Worm (Caenorhabditis elegans) whole organism, L1 larva: ENCODE data around the gene W03C9.6.
A peak's percentile ranks its signal among the peaks of the same experiment; 100 is the strongest.

Experiments
- C04F5.9 ChIP-seq: sonication (generic microtip); optimal IDR thresholded peaks from 2 replicates; lab custom pipeline; 2016; ENCODE audit warnings: missing genetic modification characterization, missing compliant biosample characterization
- C16A3.4 ChIP-seq: fragments of 150-350 bp; optimal IDR thresholded peaks from 2 replicates; lab custom pipeline; 2014; ENCODE audit warnings: missing biosample characterization, missing genetic modification characterization
- C34B4.2 ChIP-seq: sonication (generic microtip); optimal IDR thresholded peaks from 2 replicates; lab custom pipeline; 2017; ENCODE audit warnings: mild to moderate bottlenecking, missing genetic modification characterization, missing compliant biosample characterization
- F16B12.6 ChIP-seq: fragments of 150-350 bp; optimal IDR thresholded peaks from 2 replicates; lab custom pipeline; 2014; ENCODE audit warnings: missing biosample characterization, missing genetic modification characterization
- aha-1 ChIP-seq: fragments of 150-350 bp; optimal IDR thresholded peaks from 2 replicates; lab custom pipeline; 2014; ENCODE audit warnings: missing biosample characterization, missing genetic modification characterization
- aly-2 ChIP-seq: fragments of 150-350 bp; optimal IDR thresholded peaks from 2 replicates; lab custom pipeline; 2014; ENCODE audit warnings: missing biosample characterization, missing genetic modification characterization
- ama-1 ChIP-seq: fragments of 150-350 bp; optimal IDR thresholded peaks from 2 replicates; lab custom pipeline; 2014
- blmp-1 ChIP-seq: fragments of 150-350 bp; optimal IDR thresholded peaks from 2 replicates; lab custom pipeline; 2014; ENCODE audit warnings: missing biosample characterization, missing genetic modification characterization
- ceh-63 ChIP-seq: fragments of 200-800 bp; sonication (Bioruptor generic); optimal IDR thresholded peaks from 2 replicates; lab custom pipeline; 2018; ENCODE audit warnings: mild to moderate bottlenecking, missing genetic modification characterization, missing compliant biosample characterization
- ceh-8 ChIP-seq: fragments of 200-800 bp; sonication (Bioruptor generic); optimal IDR thresholded peaks from 2 replicates; lab custom pipeline; 2018; ENCODE audit warnings: mild to moderate bottlenecking, missing genetic modification characterization, moderate library complexity, missing compliant biosample characterization
- ceh-82 ChIP-seq, 3 experiments: fragments of 150-350 bp in 1 of 3; sonication (generic microtip) in 2 of 3; optimal IDR thresholded peaks; 2 replicates each; lab custom pipeline; 2014 to 2017; ENCODE audit warnings: missing biosample characterization in 3 of 3, missing genetic modification characterization in 3 of 3
- ceh-88 ChIP-seq: fragments of 200-800 bp; sonication (Bioruptor generic); IDR thresholded peaks from 2 replicates; pipeline ENCODE4 v1.3.6; 2022; ENCODE audit warnings: missing genetic modification characterization, missing compliant biosample characterization
- ceh-90 ChIP-seq: sonication (generic microtip); optimal IDR thresholded peaks from 2 replicates; lab custom pipeline; 2016; ENCODE audit warnings: missing genetic modification characterization, missing compliant biosample characterization
- ces-1 ChIP-seq: fragments of 150-350 bp; optimal IDR thresholded peaks from 2 replicates; lab custom pipeline; 2014; ENCODE audit warnings: missing biosample characterization, missing genetic modification reagents, missing genetic modification characterization
- dsc-1 ChIP-seq: sonication (generic microtip); optimal IDR thresholded peaks from 2 replicates; lab custom pipeline; 2016; ENCODE audit warnings: mild to moderate bottlenecking, missing genetic modification characterization, missing compliant biosample characterization
- efl-1 ChIP-seq, 4 experiments: fragments of 150-350 bp; optimal IDR thresholded peaks in 3 of 4; peaks in 1 of 4; 1 replicate in 1 of 4; 2 replicates in 3 of 4; lab custom pipeline; 2014; ENCODE audit warnings: missing biosample characterization in 2 of 4, missing genetic modification characterization in 2 of 4, missing genetic modification reagents in 2 of 4
- efl-3 ChIP-seq: fragments of 200-800 bp; sonication (Bioruptor generic); optimal IDR thresholded peaks from 2 replicates; lab custom pipeline; 2018; ENCODE audit warnings: mild to moderate bottlenecking, missing genetic modification characterization, missing compliant biosample characterization
- egl-13 ChIP-seq: sonication (generic microtip); optimal IDR thresholded peaks from 2 replicates; lab custom pipeline; 2016; ENCODE audit warnings: missing genotype, missing genetic modification reagents, missing genetic modification characterization, missing compliant biosample characterization
- elt-2 ChIP-seq: sonication (generic microtip); optimal IDR thresholded peaks from 2 replicates; lab custom pipeline; 2016; ENCODE audit warnings: missing genetic modification characterization, mild to moderate bottlenecking, inconsistent platforms, missing compliant biosample characterization, missing genetic modification reagents
- ets-5 ChIP-seq: fragments of 200-800 bp; sonication (Bioruptor generic); IDR thresholded peaks from 2 replicates; pipeline ENCODE4 v1.3.6; 2022; ENCODE audit warnings: missing genetic modification characterization, missing compliant biosample characterization
- fkh-10 ChIP-seq: sonication (generic microtip); optimal IDR thresholded peaks from 2 replicates; lab custom pipeline; 2017; ENCODE audit warnings: missing biosample characterization, missing genetic modification reagents, missing genetic modification characterization
- fkh-8 ChIP-seq: sonication (generic microtip); optimal IDR thresholded peaks from 2 replicates; lab custom pipeline; 2016; ENCODE audit warnings: mild to moderate bottlenecking, missing genetic modification characterization, missing compliant biosample characterization
- hlh-4 ChIP-seq: sonication (generic microtip); optimal IDR thresholded peaks from 2 replicates; lab custom pipeline; 2016; ENCODE audit warnings: mild to moderate bottlenecking, missing genetic modification characterization, missing compliant biosample characterization
- hpl-2 ChIP-seq: fragments of 150-350 bp; optimal IDR thresholded peaks from 2 replicates; lab custom pipeline; 2014; ENCODE audit warnings: missing biosample characterization, missing genetic modification reagents, missing genetic modification characterization
- isw-1 ChIP-seq: fragments of 200-800 bp; sonication (Bioruptor generic); IDR thresholded peaks from 2 replicates; pipeline ENCODE4 v1.3.6; 2022; ENCODE audit warnings: missing genetic modification characterization, missing compliant biosample characterization
- jun-1 ChIP-seq: fragments of 150-350 bp; optimal IDR thresholded peaks from 2 replicates; lab custom pipeline; 2014; ENCODE audit warnings: missing biosample characterization, missing genetic modification reagents, missing genetic modification characterization
- lin-35 ChIP-seq, 2 experiments: fragments of 150-350 bp; optimal IDR thresholded peaks; 2 replicates each; lab custom pipeline; 2014; ENCODE audit warnings: missing biosample characterization in 2 of 2, missing genetic modification characterization in 2 of 2, missing genetic modification reagents in 2 of 2
- lir-3 ChIP-seq: sonication (generic microtip); optimal IDR thresholded peaks from 2 replicates; lab custom pipeline; 2016; ENCODE audit warnings: mild to moderate bottlenecking, missing genetic modification characterization, moderate library complexity, missing compliant biosample characterization; ENCODE audit not compliant: poor library complexity
- lsy-2 ChIP-seq, 2 experiments: fragments of 150-350 bp; optimal IDR thresholded peaks; 2 replicates each; lab custom pipeline; 2014; ENCODE audit warnings: missing biosample characterization in 2 of 2, missing genetic modification characterization in 2 of 2
- mef-2 ChIP-seq: fragments of 150-350 bp; optimal IDR thresholded peaks from 2 replicates; lab custom pipeline; 2014; ENCODE audit warnings: missing biosample characterization, missing genetic modification characterization
- mep-1 ChIP-seq: fragments of 150-350 bp; optimal IDR thresholded peaks from 2 replicates; lab custom pipeline; 2014; ENCODE audit warnings: missing biosample characterization, missing genetic modification characterization
- nhr-11 ChIP-seq: fragments of 150-350 bp; optimal IDR thresholded peaks from 2 replicates; lab custom pipeline; 2014; ENCODE audit warnings: missing biosample characterization, missing genetic modification characterization
- nhr-12 ChIP-seq: sonication (generic microtip); optimal IDR thresholded peaks from 2 replicates; lab custom pipeline; 2017; ENCODE audit warnings: missing biosample characterization, missing genetic modification characterization
- nhr-20 ChIP-seq: sonication (generic microtip); optimal IDR thresholded peaks from 2 replicates; lab custom pipeline; 2016; ENCODE audit warnings: mild to moderate bottlenecking, missing genetic modification characterization, missing compliant biosample characterization
- nhr-28 ChIP-seq: fragments of 150-350 bp; optimal IDR thresholded peaks from 2 replicates; lab custom pipeline; 2014; ENCODE audit warnings: missing biosample characterization, missing genetic modification characterization
- nhr-76 ChIP-seq: sonication (generic microtip); optimal IDR thresholded peaks from 2 replicates; lab custom pipeline; 2017; ENCODE audit warnings: missing biosample characterization, missing genetic modification characterization
- nhr-77 ChIP-seq: fragments of 150-350 bp; optimal IDR thresholded peaks from 2 replicates; lab custom pipeline; 2014; ENCODE audit warnings: missing biosample characterization, missing genetic modification characterization
- nhr-84 ChIP-seq: sonication (generic microtip); optimal IDR thresholded peaks from 2 replicates; lab custom pipeline; 2017; ENCODE audit warnings: missing biosample characterization, missing genetic modification characterization
- nhr-85 ChIP-seq: sonication (generic microtip); peaks from one replicate; lab custom pipeline; 2016; ENCODE audit warnings: missing genetic modification characterization, inconsistent platforms, missing compliant biosample characterization
- nhr-90 ChIP-seq: sonication (generic microtip); optimal IDR thresholded peaks from 2 replicates; lab custom pipeline; 2016; ENCODE audit warnings: mild to moderate bottlenecking, missing genetic modification characterization, missing compliant biosample characterization; ENCODE audit not compliant: poor library complexity
- pag-3 ChIP-seq: sonication (generic microtip); optimal IDR thresholded peaks from 2 replicates; lab custom pipeline; 2017; ENCODE audit warnings: missing genetic modification characterization, mild to moderate bottlenecking, missing compliant biosample characterization, antibody characterized with exemption, borderline replicate concordance; ENCODE audit not compliant: insufficient read depth
- pax-3 ChIP-seq: fragments of 200-800 bp; sonication (Bioruptor generic); optimal IDR thresholded peaks from 2 replicates; lab custom pipeline; 2018; ENCODE audit warnings: mild to moderate bottlenecking, missing genetic modification characterization, moderate library complexity, missing compliant biosample characterization
- skn-1 ChIP-seq: fragments of 150-350 bp; optimal IDR thresholded peaks from 2 replicates; lab custom pipeline; 2014; ENCODE audit warnings: missing biosample characterization, missing genetic modification characterization
- snpc-4 ChIP-seq: fragments of 150-350 bp; optimal IDR thresholded peaks from 2 replicates; lab custom pipeline; 2014; ENCODE audit warnings: missing biosample characterization, missing genetic modification characterization
- sup-37 ChIP-seq: fragments of 200-800 bp; sonication (Bioruptor generic); optimal IDR thresholded peaks from 2 replicates; lab custom pipeline; 2018; ENCODE audit warnings: mild to moderate bottlenecking, missing genetic modification characterization, missing compliant biosample characterization
- swsn-7 ChIP-seq: sonication (generic microtip); optimal IDR thresholded peaks from 2 replicates; lab custom pipeline; 2016; ENCODE audit warnings: missing genetic modification characterization, missing compliant biosample characterization
- tlp-1 ChIP-seq: fragments of 150-350 bp; optimal IDR thresholded peaks from 2 replicates; lab custom pipeline; 2014; ENCODE audit warnings: missing biosample characterization, missing genetic modification characterization
- unc-86 ChIP-seq: sonication (generic microtip); optimal IDR thresholded peaks from 2 replicates; lab custom pipeline; 2016; ENCODE audit warnings: missing genetic modification characterization, missing compliant biosample characterization
- unc-98 ChIP-seq: fragments of 200-800 bp; sonication (Bioruptor generic); IDR thresholded peaks from 2 replicates; pipeline ENCODE4 v1.3.6; 2022; ENCODE audit warnings: missing genetic modification characterization, missing compliant biosample characterization
- xbp-1 ChIP-seq: sonication (generic microtip); optimal IDR thresholded peaks from 2 replicates; lab custom pipeline; 2016; ENCODE audit warnings: missing genetic modification characterization, missing compliant biosample characterization
- zag-1 ChIP-seq: fragments of 150-350 bp; optimal IDR thresholded peaks from 2 replicates; lab custom pipeline; 2014; ENCODE audit warnings: missing biosample characterization, missing genetic modification characterization
- zip-4 ChIP-seq: fragments of 200-800 bp; sonication (Bioruptor generic); optimal IDR thresholded peaks from 2 replicates; lab custom pipeline; 2018; ENCODE audit warnings: mild to moderate bottlenecking, missing genetic modification characterization, moderate library complexity, missing compliant biosample characterization
- ztf-11 ChIP-seq, 2 experiments: sonication (generic microtip); optimal IDR thresholded peaks; 2 replicates each; lab custom pipeline; 2016 to 2017; ENCODE audit warnings: missing genetic modification characterization in 2 of 2, missing biosample characterization in 1 of 2, missing compliant biosample characterization in 1 of 2
- ztf-4 ChIP-seq: fragments of 150-350 bp; optimal IDR thresholded peaks from 2 replicates; lab custom pipeline; 2014; ENCODE audit warnings: missing biosample characterization, missing genetic modification characterization

W03C9.6 gene

ce11 chrII:11980110-11980509, 25.8 kb downstream of the W03C9.6 start (continued):
- TF ChIP-seq C16A3.4 (peak; percentile 81), dsc-1 (peak; percentile 84), elt-2 (tag; lab: Kevin White, UChicago) (peak; percentile 75), ceh-88 (GFP tag; lab: Robert Waterston, UW) (peak; percentile 89), blmp-1 (peak; percentile 56), sup-37 (no peak), snpc-4 (no peak), C04F5.9 (peak; percentile 73), ceh-63 (GFP tag; lab: Kevin White, UChicago) (no peak), fkh-8 (tag; lab: Kevin White, UChicago) (peak; percentile 96), ceh-90 (tag; lab: Kevin White, UChicago) (peak; percentile 40), skn-1 (tag; lab: Kevin White, UChicago) (peak; percentile 80), ama-1 (no peak), nhr-76 (tag; lab: Kevin White, UChicago) (no peak), pax-3 (tag; lab: Kevin White, UChicago) (peak; percentile 87), pag-3 (tag; lab: Kevin White, UChicago) (no peak), nhr-20 (tag; lab: Kevin White, UChicago) (peak; percentile 92), ets-5 (GFP tag; lab: Robert Waterston, UW) (no peak), ces-1 (GFP tag; lab: Kevin White, UChicago) (peak; percentile 77), nhr-12 (tag; lab: Kevin White, UChicago) (no peak), nhr-11 (tag; lab: Kevin White, UChicago) (peak; percentile 90), fkh-10 (GFP tag; lab: Kevin White, UChicago) (peak; percentile 80), unc-98 (GFP tag; lab: Robert Waterston, UW) (peak; percentile 22; the same call in 1 of the 2 replicates), nhr-90 (tag; lab: Kevin White, UChicago) (peak; percentile 95), ztf-4 (tag; lab: Kevin White, UChicago) (peak; percentile 78), ztf-11 (tag; optimal IDR thresholded peaks at IDR 0.05; lab: Kevin White, UChicago) (peak in 1 of 2 experiments; percentile 87), efl-3 (GFP tag; lab: Kevin White, UChicago) (peak; percentile 47), lin-35 (GFP tag; optimal IDR thresholded peaks at IDR 0.05; lab: Kevin White, UChicago) (peak; percentile 72 to 83), zag-1 (tag; lab: Kevin White, UChicago) (no peak), xbp-1 (tag; lab: Kevin White, UChicago) (peak; percentile 92), ceh-8 (GFP tag; lab: Kevin White, UChicago) (peak; percentile 90), efl-1 (optimal IDR thresholded peaks at IDR 0.05; lab: Kevin White, UChicago) (peak; percentile 83 to 90), efl-1 (GFP tag; optimal IDR thresholded peaks at IDR 0.05 in 1 of 2; lab: Kevin White, UChicago) (peak; percentile 69 to 97), tlp-1 (tag; lab: Kevin White, UChicago) (no peak), jun-1 (peak; percentile 71), C34B4.2 (tag; lab: Kevin White, UChicago) (no peak), unc-86 (tag; lab: Kevin White, UChicago) (peak; percentile 80), mep-1 (tag; lab: Kevin White, UChicago) (peak; percentile 93), aha-1 (no peak), zip-4 (peak; percentile 67), swsn-7 (tag; lab: Kevin White, UChicago) (peak; percentile 87), nhr-84 (tag; lab: Kevin White, UChicago) (no peak), isw-1 (peak; percentile 88), mef-2 (peak; percentile 29), lsy-2 (tag; optimal IDR thresholded peaks at IDR 0.05; lab: Kevin White, UChicago) (peak; percentile 93 to 94), nhr-77 (tag; lab: Kevin White, UChicago) (peak; percentile 61), lir-3 (tag; lab: Kevin White, UChicago) (no peak), hpl-2 (GFP tag; lab: Kevin White, UChicago) (no peak), ceh-82 (tag; optimal IDR thresholded peaks at IDR 0.05; lab: Kevin White, UChicago) (peak; percentile 88 to 92 (median 90)), aly-2 (tag; lab: Kevin White, UChicago) (no peak), nhr-85 (tag; lab: Kevin White, UChicago) (peak; percentile 91), nhr-28 (tag; lab: Kevin White, UChicago) (no peak), F16B12.6 (tag; lab: Kevin White, UChicago) (peak; percentile 34), egl-13 (peak; percentile 91), hlh-4 (tag; lab: Kevin White, UChicago) (peak; percentile 61)
